Worm (Caenorhabditis elegans): ENCODE data around the gene cpna-4.

The cpna-4 gene

DNA sequence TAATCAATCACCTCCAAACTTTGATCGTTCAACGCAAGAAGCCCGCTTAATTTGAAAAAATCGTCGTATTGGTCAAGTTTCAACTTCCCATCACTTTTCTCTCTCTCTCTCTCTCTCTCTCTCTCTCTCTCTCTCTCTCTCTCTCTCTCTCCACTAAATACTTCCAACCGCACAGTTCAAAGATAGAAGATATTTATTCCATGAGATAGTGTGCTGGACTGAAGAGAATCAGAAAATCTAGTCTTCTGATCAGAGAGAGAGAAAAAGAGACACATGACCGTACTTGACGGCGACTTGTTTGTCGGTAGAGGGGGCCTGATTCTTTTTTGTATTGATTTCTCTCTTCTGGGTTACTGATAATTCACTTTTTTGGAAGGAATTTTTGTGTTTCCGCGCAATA lies 37.3 kb downstream of the cpna-4 start:
- no peak for TF ChIP-seq lir-3 (tag; optimal IDR thresholded peaks at IDR 0.05)
- peak; percentile 50 for TF ChIP-seq dve-1 (tag; optimal IDR thresholded peaks at IDR 0.05; ENCODE audit: insufficient read depth)
- peak; percentile 78 for TF ChIP-seq ceh-20 (GFP tag; IDR thresholded peaks at IDR 0.05)
- no peak for TF ChIP-seq nhr-41 (GFP tag; IDR thresholded peaks at IDR 0.05)
- TF ChIP-seq ZK337.2 (GFP tag; IDR thresholded peaks at IDR 0.05): no peak
- TF ChIP-seq lsy-2 (tag; optimal IDR thresholded peaks at IDR 0.05): peak in 1 of 2 experiments; percentile 7
- TF ChIP-seq mep-1 (tag; optimal IDR thresholded peaks at IDR 0.05): peak; percentile 51
- TF ChIP-seq Y105C5A.15 (GFP tag; IDR thresholded peaks at IDR 0.05): no peak
- TF ChIP-seq daf-8 (GFP tag; IDR thresholded peaks at IDR 0.05): no peak
- TF ChIP-seq fos-1 (tag; optimal IDR thresholded peaks at IDR 0.05): no peak
- TF ChIP-seq ceh-82 (tag; optimal IDR thresholded peaks at IDR 0.05): no peak
- TF ChIP-seq mdl-1 (tag; optimal IDR thresholded peaks at IDR 0.05): peak in 1 of 2 experiments; percentile 71
- peak; percentile 83 for TF ChIP-seq hlh-30 (tag; optimal IDR thresholded peaks at IDR 0.05; ENCODE audit: insufficient read depth)
- TF ChIP-seq nhr-48 (tag; optimal IDR thresholded peaks at IDR 0.05): peak; percentile 67
- peak in 1 of 2 experiments; percentile 95 for TF ChIP-seq unc-62 (GFP tag; optimal IDR thresholded peaks at IDR 0.05 in 1 of 2)
- TF ChIP-seq unc-62 (tag; optimal IDR thresholded peaks at IDR 0.05): no peak
- TF ChIP-seq spr-1 (tag; optimal IDR thresholded peaks at IDR 0.05): no peak
- TF ChIP-seq Y5F2A.4 (GFP tag; optimal IDR thresholded peaks at IDR 0.05): no peak
- TF ChIP-seq nhr-28 (tag; optimal IDR thresholded peaks at IDR 0.05): peak; percentile 36
- no peak for TF ChIP-seq nhr-42 (GFP tag; IDR thresholded peaks at IDR 0.05)
- TF ChIP-seq nhr-77 (tag; optimal IDR thresholded peaks at IDR 0.05): no peak
- TF ChIP-seq tra-1 (GFP tag; IDR thresholded peaks at IDR 0.05): 0 out of 2 replicates have a peak, but pooled peaks have one; percentile 9
- no peak for TF ChIP-seq pqm-1 (tag; optimal IDR thresholded peaks at IDR 0.05)
- TF ChIP-seq R02D3.7 (tag; optimal IDR thresholded peaks at IDR 0.05): no peak

DNA sequence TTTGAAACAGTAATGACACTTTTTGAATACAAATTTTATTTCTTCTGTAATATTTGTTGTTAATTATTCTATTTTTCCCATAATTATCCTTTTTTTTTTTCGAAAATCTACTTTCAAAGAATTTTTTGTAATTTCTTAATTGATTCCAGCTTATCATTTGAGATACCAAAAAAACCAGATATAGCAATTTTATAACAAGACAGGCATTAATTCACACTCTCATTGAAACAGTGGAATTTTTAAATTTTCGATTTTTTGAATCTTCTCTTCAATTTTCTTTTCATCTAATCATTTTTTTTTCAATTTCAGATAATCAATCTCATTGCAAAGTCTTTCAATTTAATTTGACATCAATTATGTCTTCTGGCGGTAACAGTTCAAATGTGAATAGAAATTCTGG lies 38.6 kb downstream of the cpna-4 start, which contains the start of gene nhr-5:
Gene nhr-5 (plus strand): TSS at position 301 of the 400 bp plus-strand sequence.
- TF ChIP-seq lin-38 (GFP tag; IDR thresholded peaks at IDR 0.05): no peak
- no peak for TF ChIP-seq daf-12 (tag; optimal IDR thresholded peaks at IDR 0.05)
- no peak for TF ChIP-seq nhr-25 (tag; optimal IDR thresholded peaks at IDR 0.05; ENCODE audit: borderline replicate concordance, insufficient read depth)
- no peak for TF ChIP-seq jun-1 (tag; optimal IDR thresholded peaks at IDR 0.05)
- TF ChIP-seq mxl-2 (GFP tag; conservative IDR thresholded peaks at IDR 0.05): no peak
- no peak for TF ChIP-seq tag-97 (GFP tag; IDR thresholded peaks at IDR 0.05)
- TF ChIP-seq hmg-1.1 (GFP tag; IDR thresholded peaks at IDR 0.05): no peak
- TF ChIP-seq zip-11 (GFP tag; IDR thresholded peaks at IDR 0.05): no peak
- TF ChIP-seq arid-1 (GFP tag; conservative IDR thresholded peaks at IDR 0.05): no peak
- no peak for TF ChIP-seq nhr-28 (tag; optimal IDR thresholded peaks at IDR 0.05)
- no peak for TF ChIP-seq unc-130 (GFP tag; optimal IDR thresholded peaks at IDR 0.05)
- no peak for TF ChIP-seq daf-8 (GFP tag; IDR thresholded peaks at IDR 0.05)
- no peak for TF ChIP-seq nhr-10 (tag; optimal IDR thresholded peaks at IDR 0.05)

DNA sequence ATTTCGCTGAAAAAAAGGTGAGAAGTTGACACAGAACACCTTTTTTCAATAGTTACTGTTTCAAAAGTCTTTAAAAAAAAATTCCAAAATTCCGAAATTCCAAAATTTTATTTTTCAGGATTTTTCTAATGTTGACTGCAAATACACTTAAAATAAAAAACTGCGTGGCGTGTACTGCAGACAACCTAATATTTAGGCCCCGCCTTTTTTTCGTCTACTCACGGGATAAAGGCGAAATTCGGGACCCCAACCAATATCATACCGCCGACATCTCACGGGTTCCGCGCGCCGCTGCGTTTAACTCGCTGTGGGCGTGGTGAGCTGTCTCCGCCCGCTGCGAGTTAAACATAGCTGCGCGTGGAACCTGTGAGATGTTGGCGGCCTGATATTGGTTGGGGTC lies 41.2 kb downstream of the cpna-4 start:
- TF ChIP-seq mdl-1 (tag; optimal IDR thresholded peaks at IDR 0.05) (no peak), sdz-12 (GFP tag; optimal IDR thresholded peaks at IDR 0.05) (no peak), snpc-1.2 (GFP tag; IDR thresholded peaks at IDR 0.05) (peak; percentile 80), set-16 (GFP tag; IDR thresholded peaks at IDR 0.05) (0 out of 2 replicates have a peak, but pooled peaks have one; percentile 49), ceh-62 (tag; optimal IDR thresholded peaks at IDR 0.05) (no peak)

All from whole organism, L4 larva.